Worm (Caenorhabditis elegans): ENCODE results near the gene clc-20.

The clc-20 gene

ce11 chrIII:843999-844398 lies 28.4 kb upstream of the clc-20 start (continued):
- no peak for TF ChIP-seq lin-39 (tag; optimal IDR thresholded peaks at IDR 0.05)
- TF ChIP-seq nhr-90 (tag; optimal IDR thresholded peaks at IDR 0.05; ENCODE audit: poor library complexity), result no peak
- TF ChIP-seq pax-3 (tag; optimal IDR thresholded peaks at IDR 0.05), result no peak
- TF ChIP-seq nhr-47 (tag; optimal IDR thresholded peaks at IDR 0.05), result no peak
- TF ChIP-seq xbp-1 (tag; optimal IDR thresholded peaks at IDR 0.05), result no peak
- TF ChIP-seq egl-13 (tag; optimal IDR thresholded peaks at IDR 0.05), result no peak
- TF ChIP-seq lir-3 (tag; optimal IDR thresholded peaks at IDR 0.05; ENCODE audit: poor library complexity), result no peak
- TF ChIP-seq mdl-1 (tag; optimal IDR thresholded peaks at IDR 0.05), result peak in 1 of 2 experiments; percentile 59
- no peak for TF ChIP-seq dsc-1 (tag; optimal IDR thresholded peaks at IDR 0.05)
- no peak for TF ChIP-seq ceh-63 (GFP tag; optimal IDR thresholded peaks at IDR 0.05)
- TF ChIP-seq hpl-2 (GFP tag; optimal IDR thresholded peaks at IDR 0.05), result no peak
- peak in 1 of 3 experiments; percentile 28 for TF ChIP-seq dpl-1 (GFP tag; optimal IDR thresholded peaks at IDR 0.05)
- TF ChIP-seq unc-30 (tag; optimal IDR thresholded peaks at IDR 0.05), result no peak
- no peak for TF ChIP-seq mef-2 (tag; optimal IDR thresholded peaks at IDR 0.05)
- TF ChIP-seq mab-9 (GFP tag; IDR thresholded peaks at IDR 0.05), result no peak
- TF ChIP-seq irx-1 (tag; optimal IDR thresholded peaks at IDR 0.05), result no peak
- TF ChIP-seq ztf-4 (tag; optimal IDR thresholded peaks at IDR 0.05), result no peak
- TF ChIP-seq nhr-77 (tag; optimal IDR thresholded peaks at IDR 0.05), result no peak
- no peak for TF ChIP-seq ztf-11 (tag; optimal IDR thresholded peaks at IDR 0.05)
- no peak for TF ChIP-seq lin-13 (GFP tag; optimal IDR thresholded peaks at IDR 0.05)
- TF ChIP-seq elt-3 (tag; optimal IDR thresholded peaks at IDR 0.05), result peak in 1 of 6 experiments; percentile 35
- no peak for TF ChIP-seq sptf-1 (tag; optimal IDR thresholded peaks at IDR 0.05)
- TF ChIP-seq ceh-8 (GFP tag; optimal IDR thresholded peaks at IDR 0.05), result no peak
- TF ChIP-seq nhr-19 (GFP tag; conservative IDR thresholded peaks at IDR 0.05), result peak; percentile 36
- TF ChIP-seq sup-37 (GFP tag; optimal IDR thresholded peaks at IDR 0.05), result no peak
- TF ChIP-seq efl-1 (optimal IDR thresholded peaks at IDR 0.05), result peak; percentile 6 to 15
- TF ChIP-seq efl-1 (GFP tag; optimal IDR thresholded peaks at IDR 0.05 in 1 of 2), result peak; percentile 6 to 79
- TF ChIP-seq ets-5 (GFP tag; IDR thresholded peaks at IDR 0.05), result no peak
- TF ChIP-seq pag-3 (tag; optimal IDR thresholded peaks at IDR 0.05; ENCODE audit: borderline replicate concordance, insufficient read depth), result no peak
- TF ChIP-seq unc-62 (GFP tag; optimal IDR thresholded peaks at IDR 0.05), result no peak
- peak; percentile 21 for TF ChIP-seq nhr-20 (tag; optimal IDR thresholded peaks at IDR 0.05)
- no peak for TF ChIP-seq efl-3 (GFP tag; optimal IDR thresholded peaks at IDR 0.05)
- no peak for TF ChIP-seq tbx-2 (tag; optimal IDR thresholded peaks at IDR 0.05)
- no peak for TF ChIP-seq lin-15B (tag; optimal IDR thresholded peaks at IDR 0.05)

- TF ChIP-seq nhr-90 (tag; optimal IDR thresholded peaks at IDR 0.05; ENCODE audit: poor library complexity), result no peak
- peak in 1 of 2 experiments; percentile 4 for TF ChIP-seq lsy-2 (tag; optimal IDR thresholded peaks at IDR 0.05)
- no peak for TF ChIP-seq efl-1 (optimal IDR thresholded peaks at IDR 0.05)
- peak in 1 of 2 experiments; percentile 92 for TF ChIP-seq efl-1 (GFP tag; optimal IDR thresholded peaks at IDR 0.05 in 1 of 2)
- peak; percentile 39 for TF ChIP-seq rnt-1 (tag; optimal IDR thresholded peaks at IDR 0.05)
- no peak for TF ChIP-seq ets-5 (GFP tag; IDR thresholded peaks at IDR 0.05)
- TF ChIP-seq lir-3 (tag; optimal IDR thresholded peaks at IDR 0.05; ENCODE audit: poor library complexity), result no peak
These were observed 27.8 kb upstream of the clc-20 start for ce11 chrIII:844577-844976.

- peak; percentile 7 for TF ChIP-seq skn-1 (tag; optimal IDR thresholded peaks at IDR 0.05)
- peak; percentile 69 for TF ChIP-seq snu-23 (GFP tag; optimal IDR thresholded peaks at IDR 0.05)
- peak; percentile 1 for TF ChIP-seq unc-130 (tag; optimal IDR thresholded peaks at IDR 0.05)
- no peak for TF ChIP-seq grh-1 (GFP tag; IDR thresholded peaks at IDR 0.05)
- peak; percentile 71 for TF ChIP-seq nhr-47 (tag; optimal IDR thresholded peaks at IDR 0.05)
- TF ChIP-seq C16A3.4 (tag; optimal IDR thresholded peaks at IDR 0.05), result peak; percentile 59
- TF ChIP-seq ceh-90 (tag; optimal IDR thresholded peaks at IDR 0.05), result peak; percentile 11
- peak; percentile 23 for TF ChIP-seq blmp-1 (tag; optimal IDR thresholded peaks at IDR 0.05)
- peak; percentile 19 for TF ChIP-seq xbp-1 (tag; optimal IDR thresholded peaks at IDR 0.05)
- no peak for TF ChIP-seq lin-14 (GFP tag; optimal IDR thresholded peaks at IDR 0.05)
- TF ChIP-seq fkh-8 (tag; optimal IDR thresholded peaks at IDR 0.05), result peak; percentile 12
- TF ChIP-seq lir-3 (tag; optimal IDR thresholded peaks at IDR 0.05; ENCODE audit: poor library complexity), result peak; percentile 47
- TF ChIP-seq lsy-2 (tag; optimal IDR thresholded peaks at IDR 0.05), result peak; percentile 40 to 70
- no peak for TF ChIP-seq mef-2 (tag; optimal IDR thresholded peaks at IDR 0.05)
- TF ChIP-seq nhr-84 (tag; optimal IDR thresholded peaks at IDR 0.05), result no peak
- peak; percentile 78 for TF ChIP-seq elt-2 (tag; optimal IDR thresholded peaks at IDR 0.05)
- peak; percentile 73 for TF ChIP-seq nhr-90 (tag; optimal IDR thresholded peaks at IDR 0.05; ENCODE audit: poor library complexity)
- peak; percentile 21 for TF ChIP-seq lin-15B (tag; optimal IDR thresholded peaks at IDR 0.05)
- no peak for TF ChIP-seq hlh-4 (tag; optimal IDR thresholded peaks at IDR 0.05)
- TF ChIP-seq unc-98 (GFP tag; IDR thresholded peaks at IDR 0.05), result no peak
- TF ChIP-seq nhr-20 (tag; optimal IDR thresholded peaks at IDR 0.05), result peak; percentile 64
These were observed 26.9 kb upstream of the clc-20 start, which contains the start of gene K02F3.2 for ce11 chrIII:845485-845884. K02F3.2 (plus strand) TSS chrIII:845841.

Data from whole organism, L1 larva.